Fruit fly (Drosophila melanogaster) whole organism, embryonic: ENCODE measurements around the gene CG42716.

Experiments used
- Bgb ChIP-seq: fragments of 200-800 bp; sonication (Bioruptor generic); IDR thresholded peaks from 2 replicates; pipeline ENCODE4 v1.3.6; 2022; ENCODE audit warnings: missing biosample characterization, missing genetic modification characterization; ENCODE audit not compliant: partially characterized antibody
- CG10147 ChIP-seq: fragments of 200-800 bp; sonication (Bioruptor generic); optimal IDR thresholded peaks from 2 replicates; lab custom pipeline; 2019; ENCODE audit warnings: missing biosample characterization, mild to moderate bottlenecking, missing genetic modification characterization, moderate library complexity
- CG10654 ChIP-seq: fragments of 200-800 bp; sonication (Bioruptor generic); optimal IDR thresholded peaks from 2 replicates; lab custom pipeline; 2016; ENCODE audit warnings: missing biosample characterization, missing genetic modification characterization
- CG13287 ChIP-seq: fragments of 200-800 bp; sonication (Bioruptor generic); IDR thresholded peaks from 2 replicates; pipeline ENCODE4 v1.3.6; 2022; ENCODE audit warnings: missing biosample characterization, missing genetic modification characterization; ENCODE audit not compliant: partially characterized antibody
- CG14441 ChIP-seq: fragments of 200-800 bp; sonication (Bioruptor generic); IDR thresholded peaks from 2 replicates; pipeline ENCODE4 v1.3.6; 2022; ENCODE audit warnings: missing biosample characterization, missing genetic modification characterization
- CG18599 ChIP-seq: fragments of 200-800 bp; sonication (Bioruptor generic); optimal IDR thresholded peaks from 3 replicates; lab custom pipeline; 2017; ENCODE audit warnings: missing biosample characterization, missing genetic modification characterization, mild to moderate bottlenecking, moderate library complexity, missing genetic modification reagents
- CG2199 ChIP-seq: fragments of 200-800 bp; sonication (Bioruptor generic); IDR thresholded peaks from 3 replicates; pipeline ENCODE4 v1.3.6; 2022; ENCODE audit warnings: missing biosample characterization, missing genetic modification characterization
- CG30020 ChIP-seq: fragments of 200-800 bp; optimal IDR thresholded peaks from 2 replicates; lab custom pipeline; 2019; ENCODE audit warnings: missing biosample characterization, mild to moderate bottlenecking, missing genetic modification characterization, moderate library complexity
- CG3065 ChIP-seq: fragments of 200-800 bp; sonication (Bioruptor generic); optimal IDR thresholded peaks from 2 replicates; lab custom pipeline; 2016; ENCODE audit warnings: missing biosample characterization, missing genetic modification characterization
- CG33213 ChIP-seq: fragments of 200-800 bp; sonication (Bioruptor generic); optimal IDR thresholded peaks from 3 replicates; lab custom pipeline; 2016; ENCODE audit warnings: missing biosample characterization, missing genetic modification characterization
- CG34422 ChIP-seq: fragments of 200-800 bp; sonication (Bioruptor generic); IDR thresholded peaks from 3 replicates; pipeline ENCODE4 v1.3.6; 2022; ENCODE audit warnings: missing biosample characterization, missing genetic modification characterization
- CG3995 ChIP-seq: fragments of 200-800 bp; sonication (Bioruptor generic); optimal IDR thresholded peaks from 3 replicates; lab custom pipeline; 2016; ENCODE audit warnings: missing biosample characterization, missing genetic modification characterization
- CG6254 ChIP-seq: fragments of 200-800 bp; sonication (Bioruptor generic); optimal IDR thresholded peaks from 3 replicates; lab custom pipeline; 2017; ENCODE audit warnings: mild to moderate bottlenecking, missing biosample characterization, missing genetic modification reagents, missing genetic modification characterization
- CG6854 ChIP-seq: fragments of 200-800 bp; sonication (Bioruptor generic); optimal IDR thresholded peaks from 3 replicates; lab custom pipeline; 2017; ENCODE audit warnings: missing biosample characterization, mild to moderate bottlenecking, missing genetic modification characterization
- CG8290 ChIP-seq, 3 experiments: fragments of 200-800 bp; sonication (Bioruptor generic); optimal IDR thresholded peaks; 2 replicates each; lab custom pipeline; 2016 to 2019; ENCODE audit warnings: missing biosample characterization in 3 of 3, missing genetic modification characterization in 3 of 3, mild to moderate bottlenecking in 2 of 3, moderate library complexity in 1 of 3
- Dbx ChIP-seq: fragments of 200-800 bp; sonication (Bioruptor generic); IDR thresholded peaks from 3 replicates; pipeline ENCODE4 v1.3.6; 2022; ENCODE audit warnings: missing biosample characterization, missing genetic modification characterization
- Deaf1 ChIP-seq: fragments of 200-800 bp; optimal IDR thresholded peaks from 3 replicates; lab custom pipeline; 2019; ENCODE audit warnings: missing biosample characterization, mild to moderate bottlenecking, missing genetic modification characterization, moderate library complexity
- Doc3 ChIP-seq: fragments of 200-800 bp; sonication (Bioruptor generic); IDR thresholded peaks from 3 replicates; pipeline ENCODE4 v1.3.6; 2022; ENCODE audit warnings: missing biosample characterization, missing genetic modification characterization; ENCODE audit not compliant: partially characterized antibody
- Eip74EF ChIP-seq, 2 experiments: fragments of 200-800 bp in 1 of 2; fragments of >200 bp in 1 of 2; sonication (Bioruptor generic) in 1 of 2; optimal IDR thresholded peaks; 2 replicates each; lab custom pipeline; 2017 to 2019; ENCODE audit warnings: missing biosample characterization in 2 of 2, missing genetic modification characterization in 2 of 2, mild to moderate bottlenecking in 1 of 2, moderate library complexity in 1 of 2
- Hand ChIP-seq: fragments of 200-800 bp; sonication (Bioruptor generic); optimal IDR thresholded peaks from 2 replicates; lab custom pipeline; 2017; ENCODE audit warnings: mild to moderate bottlenecking, missing biosample characterization, missing genetic modification reagents, missing genetic modification characterization
- Kr ChIP-seq: fragments of 200-800 bp; sonication (Bioruptor generic); optimal IDR thresholded peaks from 2 replicates; lab custom pipeline; 2017; ENCODE audit warnings: missing biosample characterization, mild to moderate bottlenecking, missing genetic modification characterization
- Lim3 ChIP-seq: fragments of 200-800 bp; sonication (Bioruptor generic); IDR thresholded peaks from 2 replicates; pipeline ENCODE4 v1.3.6; 2022; ENCODE audit warnings: missing biosample characterization, missing genetic modification characterization
- Mad ChIP-seq: fragments of 200-800 bp; sonication (Bioruptor generic); optimal IDR thresholded peaks from 2 replicates; lab custom pipeline; 2016; ENCODE audit warnings: missing biosample characterization, missing genetic modification characterization
- Med ChIP-seq: fragments of 200-800 bp; sonication (Bioruptor generic); peaks from one replicate; lab custom pipeline; 2016; ENCODE audit warnings: missing biosample characterization, missing genetic modification characterization, mild to moderate bottlenecking, inconsistent platforms, moderate library complexity
- NFAT ChIP-seq: fragments of 200-800 bp; sonication (Bioruptor generic); IDR thresholded peaks from 2 replicates; pipeline ENCODE4 v1.3.6; 2022; ENCODE audit warnings: missing biosample characterization, missing genetic modification characterization
- NK7.1 ChIP-seq: fragments of 200-800 bp; sonication (Bioruptor generic); optimal IDR thresholded peaks from 3 replicates; lab custom pipeline; 2016; ENCODE audit warnings: missing biosample characterization, missing genetic modification characterization
- Nf-YA ChIP-seq: fragments of 200-800 bp; sonication (Bioruptor generic); IDR thresholded peaks from 2 replicates; pipeline ENCODE4 v1.3.6; 2022; ENCODE audit warnings: missing biosample characterization, missing genetic modification characterization
- NfI ChIP-seq: fragments of 200-800 bp; sonication (Bioruptor generic); optimal IDR thresholded peaks from 3 replicates; lab custom pipeline; 2018; ENCODE audit warnings: missing biosample characterization, mild to moderate bottlenecking, missing genetic modification characterization, moderate library complexity
- bcd ChIP-seq: fragments of 200-800 bp; sonication (Bioruptor generic); optimal IDR thresholded peaks from 2 replicates; lab custom pipeline; 2017; ENCODE audit warnings: missing biosample characterization, mild to moderate bottlenecking, missing genetic modification characterization
- cg ChIP-seq: fragments of 200-800 bp; sonication (Bioruptor generic); optimal IDR thresholded peaks from 3 replicates; lab custom pipeline; 2019; ENCODE audit warnings: missing biosample characterization, mild to moderate bottlenecking, missing genetic modification characterization, moderate library complexity
- chif ChIP-seq, 2 experiments: fragments of 200-800 bp; sonication (Bioruptor generic); optimal IDR thresholded peaks; 3 replicates each; lab custom pipeline; 2016; ENCODE audit warnings: missing biosample characterization in 2 of 2, missing genetic modification characterization in 2 of 2
- eve ChIP-seq, 2 experiments: fragments of >200 bp; optimal IDR thresholded peaks; 2 replicates each; lab custom pipeline; 2017; ENCODE audit warnings: missing biosample characterization in 2 of 2, missing genetic modification characterization in 2 of 2
- exex ChIP-seq: fragments of 200-800 bp; sonication (Bioruptor generic); optimal IDR thresholded peaks from 4 replicates; lab custom pipeline; 2018; ENCODE audit warnings: missing biosample characterization, mild to moderate bottlenecking, missing genetic modification characterization, moderate library complexity
- gem ChIP-seq: fragments of 200-800 bp; sonication (Bioruptor generic); optimal IDR thresholded peaks from 2 replicates; lab custom pipeline; 2019; ENCODE audit warnings: missing biosample characterization, mild to moderate bottlenecking, missing genetic modification characterization, moderate library complexity
- grn ChIP-seq: fragments of 200-800 bp; sonication (Bioruptor generic); optimal IDR thresholded peaks from 3 replicates; lab custom pipeline; 2017; ENCODE audit warnings: missing biosample characterization, missing genetic modification characterization
- gsb-n ChIP-seq: fragments of 200-800 bp; sonication (Bioruptor generic); optimal IDR thresholded peaks from 3 replicates; lab custom pipeline; 2018; ENCODE audit warnings: missing biosample characterization, mild to moderate bottlenecking, missing genetic modification characterization
- prd ChIP-seq, 3 experiments: fragments of >200 bp in 2 of 3; fragments of 200-800 bp in 1 of 3; sonication (Bioruptor generic) in 1 of 3; optimal IDR thresholded peaks in 2 of 3; IDR thresholded peaks in 1 of 3; 2 replicates in 2 of 3; 3 replicates in 1 of 3; pipeline versions ENCODE4 v1.3.6 to Lab custom; 2017 to 2022; ENCODE audit warnings: missing biosample characterization in 1 of 3, missing genetic modification characterization in 1 of 3
- pros ChIP-seq: fragments of 200-800 bp; sonication (Bioruptor generic); optimal IDR thresholded peaks from 3 replicates; lab custom pipeline; 2019; ENCODE audit warnings: missing biosample characterization, mild to moderate bottlenecking, missing genetic modification characterization, moderate library complexity
- pum ChIP-seq: fragments of 200-800 bp; sonication (Bioruptor generic); optimal IDR thresholded peaks from 2 replicates; lab custom pipeline; 2016; ENCODE audit warnings: missing biosample characterization, missing genetic modification characterization
- rib ChIP-seq: fragments of 200-800 bp; sonication (Bioruptor generic); IDR thresholded peaks from 2 replicates; pipeline ENCODE4 v1.3.6; 2022; ENCODE audit warnings: missing biosample characterization, missing genetic modification characterization
- sima ChIP-seq: fragments of 200-800 bp; sonication (Bioruptor generic); optimal IDR thresholded peaks from 2 replicates; lab custom pipeline; 2016; ENCODE audit warnings: missing biosample characterization, missing genetic modification characterization
- so ChIP-seq: fragments of 200-800 bp; sonication (Bioruptor generic); IDR thresholded peaks from 3 replicates; pipeline ENCODE4 v1.3.6; 2022; ENCODE audit warnings: missing biosample characterization, missing genetic modification characterization
- tap ChIP-seq: fragments of 200-800 bp; optimal IDR thresholded peaks from 3 replicates; lab custom pipeline; 2019; ENCODE audit warnings: missing biosample characterization, mild to moderate bottlenecking, missing genetic modification characterization, moderate library complexity
- unc-4 ChIP-seq: fragments of 200-800 bp; sonication (Bioruptor generic); IDR thresholded peaks from 2 replicates; pipeline ENCODE4 v1.3.6; 2022; ENCODE audit warnings: missing biosample characterization, missing genetic modification characterization; ENCODE audit not compliant: partially characterized antibody

CG42716 gene

dm6 chr3L:16049955-16050886 lies 16.6 kb downstream of the CG42716 start (continued):
- no peak for TF ChIP-seq CG3065 (GFP tag; lab: Kevin White, UChicago)
- TF ChIP-seq CG18599 (GFP tag; lab: Kevin White, UChicago) = peak; percentile 53
- no peak for TF ChIP-seq sima (GFP tag; lab: Kevin White, UChicago)
- peak; percentile 63; the same call in 1 of the 2 replicates for TF ChIP-seq Lim3
- TF ChIP-seq CG6854 (GFP tag; lab: Kevin White, UChicago) = peak; percentile 36
- peak; percentile 76 for TF ChIP-seq Deaf1
- peak; percentile 82 for TF ChIP-seq Kr (GFP tag; lab: Kevin White, UChicago)
- TF ChIP-seq pros = peak; percentile 37
- no peak for TF ChIP-seq CG10654 (GFP tag; lab: Kevin White, UChicago)
- no peak for TF ChIP-seq chif (GFP tag; optimal IDR thresholded peaks at IDR 0.05; lab: Kevin White, UChicago)
- TF ChIP-seq Med = peak; percentile 49
- peak; percentile 19 for TF ChIP-seq CG6254 (GFP tag; lab: Kevin White, UChicago)
- TF ChIP-seq cg (GFP tag; lab: Kevin White, UChicago) = peak; percentile 25
- TF ChIP-seq rib = peak; percentile 38; the same call in 1 of the 2 replicates
- no peak for TF ChIP-seq NK7.1 (GFP tag; lab: Kevin White, UChicago)
- peak; percentile 39; the same call in 1 of the 3 replicates for TF ChIP-seq CG34422
- no peak for TF ChIP-seq CG3995 (GFP tag; lab: Kevin White, UChicago)
- peak; percentile 8; the same call in 1 of the 3 replicates for TF ChIP-seq so
- peak; percentile 75 for TF ChIP-seq Dbx (GFP tag; lab: Robert Waterston, UW)
- no peak for TF ChIP-seq Bgb (GFP tag; lab: Robert Waterston, UW)
- peak; percentile 3 for TF ChIP-seq gsb-n (tag; lab: Kevin White, UChicago)
- no peak for TF ChIP-seq CG13287 (GFP tag; lab: Robert Waterston, UW)
- peak in 1 of 2 experiments; percentile 61 for TF ChIP-seq eve (GFP tag; optimal IDR thresholded peaks at IDR 0.05; lab: Kevin White, UChicago)
- TF ChIP-seq Mad (GFP tag; lab: Kevin White, UChicago) = peak; percentile 9
- TF ChIP-seq tap (tag; lab: Kevin White, UChicago) = peak; percentile 16
- peak; percentile 31 for TF ChIP-seq gem (tag; lab: Kevin White, UChicago)
- TF ChIP-seq Eip74EF (GFP tag; optimal IDR thresholded peaks at IDR 0.05; lab: Kevin White, UChicago) = peak in 1 of 2 experiments; percentile 52
- TF ChIP-seq CG2199 = peak; percentile 64; the same call in 2 of the 3 replicates
- no peak for TF ChIP-seq CG8290 (GFP tag; optimal IDR thresholded peaks at IDR 0.05; lab: Kevin White, UChicago)
- peak; percentile 70 to 75 for TF ChIP-seq CG8290 (tag; optimal IDR thresholded peaks at IDR 0.05; lab: Kevin White, UChicago)
- TF ChIP-seq prd (optimal IDR thresholded peaks at IDR 0.05; lab: Kevin White, UChicago) = no peak
- no peak for TF ChIP-seq prd (GFP tag; IDR thresholded peaks at IDR 0.05; lab: Robert Waterston, UW)
- TF ChIP-seq Nf-YA (GFP tag; lab: Robert Waterston, UW) = no peak
- peak; percentile 100 for TF ChIP-seq exex (tag; lab: Kevin White, UChicago)
- no peak for TF ChIP-seq Doc3 (GFP tag; lab: Robert Waterston, UW)
- no peak for TF ChIP-seq CG33213 (GFP tag; lab: Kevin White, UChicago)
- TF ChIP-seq CG14441 (GFP tag; lab: Robert Waterston, UW) = peak; percentile 12; the same call in 1 of the 2 replicates
- TF ChIP-seq CG10147 (GFP tag; lab: Kevin White, UChicago) = peak; percentile 27
- TF ChIP-seq CG30020 (tag; lab: Kevin White, UChicago) = no peak
- TF ChIP-seq unc-4 (GFP tag; lab: Robert Waterston, UW) = peak; percentile 19; the same call in 1 of the 2 replicates
- peak; percentile 51 for TF ChIP-seq Hand (GFP tag; lab: Kevin White, UChicago)
- peak; percentile 82 for TF ChIP-seq grn
- no peak for TF ChIP-seq NfI (GFP tag; lab: Kevin White, UChicago)
- TF ChIP-seq bcd (GFP tag; lab: Kevin White, UChicago) = peak; percentile 32
- peak; percentile 47; the same call in 1 of the 2 replicates for TF ChIP-seq NFAT (GFP tag; lab: Robert Waterston, UW)
- TF ChIP-seq pum = peak; percentile 8
